Fruit fly (Drosophila melanogaster) whole organism, wandering third instar larva: ENCODE results near the gene HisRS.
A peak's percentile ranks its signal among the peaks of the same experiment; 100 is the strongest.

Experiments
- Abd-B ChIP-seq: fragments of >200 bp; optimal IDR thresholded peaks from 2 replicates; lab custom pipeline; 2017; ENCODE audit warnings: missing biosample characterization, missing genetic modification characterization
- CG32264 ChIP-seq: fragments of 200-800 bp; sonication (Bioruptor generic); optimal IDR thresholded peaks from 2 replicates; lab custom pipeline; 2016; ENCODE audit warnings: missing biosample characterization, missing genetic modification characterization
- CG9705 ChIP-seq: fragments of 200-800 bp; sonication (Bioruptor generic); optimal IDR thresholded peaks from 2 replicates; lab custom pipeline; 2018; ENCODE audit warnings: missing biosample characterization, mild to moderate bottlenecking, missing genetic modification characterization
- CrebA ChIP-seq: fragments of 200-800 bp; sonication (Bioruptor generic); optimal IDR thresholded peaks from 2 replicates; lab custom pipeline; 2016; ENCODE audit warnings: missing biosample characterization, mild to moderate bottlenecking, missing genetic modification characterization, borderline replicate concordance
- Dfd ChIP-seq: fragments of >200 bp; optimal IDR thresholded peaks from 2 replicates; lab custom pipeline; 2017; ENCODE audit warnings: missing biosample characterization, missing genetic modification characterization
- Dif ChIP-seq: fragments of 200-275, 200-300 bp; sonication (Bioruptor generic); optimal IDR thresholded peaks from 2 replicates; lab custom pipeline; 2018; ENCODE audit warnings: missing biosample characterization, missing genetic modification characterization; ENCODE audit not compliant: partially characterized antibody
- GATAd ChIP-seq: sonication (Bioruptor generic); optimal IDR thresholded peaks from 2 replicates; lab custom pipeline; 2016; ENCODE audit warnings: missing biosample characterization, missing genetic modification characterization
- HLH106 ChIP-seq: fragments of 200-800 bp; optimal IDR thresholded peaks from 3 replicates; lab custom pipeline; 2019; ENCODE audit warnings: missing biosample characterization, mild to moderate bottlenecking, missing genetic modification characterization, moderate library complexity
- Hnf4 ChIP-seq: fragments of 200-800 bp; sonication (Bioruptor generic); optimal IDR thresholded peaks from 2 replicates; lab custom pipeline; 2016; ENCODE audit warnings: missing biosample characterization, mild to moderate bottlenecking, missing genetic modification characterization
- Hr78 ChIP-seq: fragments of >200 bp; optimal IDR thresholded peaks from 2 replicates; lab custom pipeline; 2017; ENCODE audit warnings: missing biosample characterization, missing genetic modification characterization
- Hr83 ChIP-seq: fragments of 200-300 bp; sonication (Bioruptor generic); optimal IDR thresholded peaks from 2 replicates; lab custom pipeline; 2016; ENCODE audit warnings: missing biosample characterization, mild to moderate bottlenecking, missing genetic modification characterization, moderate library complexity; ENCODE audit not compliant: poor library complexity, severe bottlenecking
- Jra ChIP-seq: sonication (Bioruptor generic); optimal IDR thresholded peaks from 2 replicates; lab custom pipeline; 2016; ENCODE audit warnings: missing biosample characterization, missing genetic modification characterization
- Mio ChIP-seq: sonication (Bioruptor generic); optimal IDR thresholded peaks from 2 replicates; lab custom pipeline; 2016; ENCODE audit warnings: missing biosample characterization, missing genetic modification characterization
- Myc ChIP-seq: fragments of >200 bp; optimal IDR thresholded peaks from 2 replicates; lab custom pipeline; 2017
- N ChIP-seq: fragments of >200 bp; optimal IDR thresholded peaks from 2 replicates; lab custom pipeline; 2018; ENCODE audit warnings: missing biosample characterization, missing external identifiers, missing genetic modification characterization
- OdsH ChIP-seq: fragments of 200-800 bp; sonication (Bioruptor generic); optimal IDR thresholded peaks from 2 replicates; lab custom pipeline; 2016; ENCODE audit warnings: missing biosample characterization, mild to moderate bottlenecking, missing genetic modification characterization
- Rel ChIP-seq, 2 experiments: fragments of 200-800 bp; sonication (Bioruptor generic) in 1 of 2; optimal IDR thresholded peaks; 2 replicates in 1 of 2; 3 replicates in 1 of 2; lab custom pipeline; 2016 to 2019; ENCODE audit warnings: mild to moderate bottlenecking in 2 of 2, missing biosample characterization in 2 of 2, missing genetic modification characterization in 2 of 2, moderate library complexity in 1 of 2
- Sp1 ChIP-seq: fragments of 200-800 bp; sonication (Bioruptor generic); optimal IDR thresholded peaks from 3 replicates; lab custom pipeline; 2019; ENCODE audit warnings: missing biosample characterization, mild to moderate bottlenecking, missing genetic modification characterization, moderate library complexity
- Vsx2 ChIP-seq: fragments of 200-300, 225-300 bp; sonication (Bioruptor generic); optimal IDR thresholded peaks from 2 replicates; lab custom pipeline; 2018; ENCODE audit warnings: missing biosample characterization, missing genetic modification characterization; ENCODE audit not compliant: partially characterized antibody
- br ChIP-seq: fragments of 200-800 bp; sonication (Bioruptor generic); optimal IDR thresholded peaks from 2 replicates; lab custom pipeline; 2016; ENCODE audit warnings: missing biosample characterization, missing genetic modification characterization
- brk ChIP-seq: fragments of 200-800 bp; sonication (Bioruptor generic); optimal IDR thresholded peaks from 2 replicates; lab custom pipeline; 2016; ENCODE audit warnings: missing biosample characterization, mild to moderate bottlenecking, missing genetic modification characterization
- dl ChIP-seq, 2 experiments: fragments of 175-275, 200-275 bp in 1 of 2; fragments of 200-275 bp in 1 of 2; sonication (Bioruptor generic); optimal IDR thresholded peaks; lab custom pipeline; 2018; ENCODE audit warnings: mild to moderate bottlenecking in 2 of 2, missing biosample characterization in 2 of 2, missing genetic modification characterization in 2 of 2, moderate library complexity in 2 of 2; ENCODE audit not compliant: partially characterized antibody in 2 of 2, insufficient read depth in 1 of 2
- dmrt93B ChIP-seq: fragments of 200-800 bp; sonication (Bioruptor generic); optimal IDR thresholded peaks from 2 replicates; lab custom pipeline; 2018; ENCODE audit warnings: missing biosample characterization, mild to moderate bottlenecking, missing genetic modification characterization
- dsf ChIP-seq: sonication (Bioruptor generic); optimal IDR thresholded peaks from 2 replicates; lab custom pipeline; 2016; ENCODE audit warnings: missing biosample characterization, missing genetic modification characterization, borderline replicate concordance
- ey ChIP-seq: fragments of 200-800 bp; sonication (Bioruptor generic); optimal IDR thresholded peaks from 2 replicates; lab custom pipeline; 2016; ENCODE audit warnings: missing biosample characterization, missing genetic modification characterization
- foxo ChIP-seq, 2 experiments: fragments of 200-800 bp; sonication (Bioruptor generic); optimal IDR thresholded peaks; 2 replicates in 1 of 2; 3 replicates in 1 of 2; lab custom pipeline; 2016 to 2017; ENCODE audit warnings: missing biosample characterization in 2 of 2, missing genetic modification characterization in 2 of 2
- fru ChIP-seq: fragments of 200-800 bp; sonication (Bioruptor generic); optimal IDR thresholded peaks from 3 replicates; lab custom pipeline; 2016; ENCODE audit warnings: missing biosample characterization, mild to moderate bottlenecking, missing genetic modification characterization
- h ChIP-seq: fragments of 200-800 bp; sonication (Bioruptor generic); optimal IDR thresholded peaks from 3 replicates; lab custom pipeline; 2016; ENCODE audit warnings: missing biosample characterization, mild to moderate bottlenecking, missing genetic modification characterization
- jim ChIP-seq: fragments of 175-275, 200-325 bp; sonication (Bioruptor generic); optimal IDR thresholded peaks from 2 replicates; lab custom pipeline; 2016; ENCODE audit warnings: missing biosample characterization, mild to moderate bottlenecking, missing genetic modification characterization
- lola ChIP-seq: fragments of >200 bp; optimal IDR thresholded peaks from 2 replicates; lab custom pipeline; 2017; ENCODE audit warnings: missing biosample characterization, missing genetic modification characterization
- pan ChIP-seq: fragments of >200 bp; optimal IDR thresholded peaks from 2 replicates; lab custom pipeline; 2017
- psq ChIP-seq: fragments of 200-800 bp; sonication (Bioruptor generic); optimal IDR thresholded peaks from 3 replicates; lab custom pipeline; 2017; ENCODE audit warnings: missing biosample characterization, mild to moderate bottlenecking, missing genetic modification characterization, moderate library complexity
- rgr ChIP-seq: fragments of 200-800 bp; sonication (Bioruptor generic); optimal IDR thresholded peaks from 3 replicates; lab custom pipeline; 2016; ENCODE audit warnings: missing biosample characterization, mild to moderate bottlenecking, missing genetic modification characterization
- sage ChIP-seq: fragments of 200-800 bp; sonication (Bioruptor generic); optimal IDR thresholded peaks from 2 replicates; lab custom pipeline; 2016; ENCODE audit warnings: missing biosample characterization, mild to moderate bottlenecking, missing genetic modification characterization
- sv ChIP-seq: fragments of 200-800 bp; sonication (Bioruptor generic); optimal IDR thresholded peaks from 3 replicates; lab custom pipeline; 2016; ENCODE audit warnings: missing biosample characterization, missing genetic modification characterization
- tai ChIP-seq: sonication (Bioruptor generic); optimal IDR thresholded peaks from 2 replicates; lab custom pipeline; 2016; ENCODE audit warnings: missing biosample characterization, missing genetic modification characterization
- usp ChIP-seq: fragments of >200 bp; optimal IDR thresholded peaks from 2 replicates; lab custom pipeline; 2017; ENCODE audit warnings: missing biosample characterization, missing genetic modification characterization
- woc ChIP-seq: sonication (Bioruptor generic); optimal IDR thresholded peaks from 2 replicates; lab custom pipeline; 2016; ENCODE audit warnings: missing biosample characterization, mild to moderate bottlenecking, missing genetic modification characterization

HisRS gene

DNA sequence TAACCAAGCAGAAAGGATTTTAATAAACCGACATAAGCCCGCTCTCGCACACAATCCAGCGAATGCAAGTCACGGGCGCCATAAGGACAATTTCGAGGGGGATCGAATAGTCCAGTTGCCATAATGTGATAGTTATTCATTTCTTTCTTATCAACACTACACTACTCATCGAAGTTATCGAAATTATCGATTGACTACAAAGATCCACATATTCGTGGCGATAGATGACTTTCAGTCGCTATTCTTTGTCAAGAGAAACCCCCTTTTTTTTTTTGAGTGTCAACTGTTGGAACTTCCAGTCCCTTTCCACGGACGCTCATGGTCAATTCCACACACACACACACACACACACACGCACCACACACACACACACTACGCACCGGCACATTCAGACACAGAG is 39.3 kb downstream of the HisRS start:
- TF ChIP-seq fru (GFP tag; lab: Kevin White, UChicago) = peak; percentile 75
- peak; percentile 52 for TF ChIP-seq CG9705 (GFP tag; lab: Kevin White, UChicago)
- no peak for TF ChIP-seq jim (GFP tag; lab: Kevin White, UChicago)
- TF ChIP-seq sv (GFP tag; lab: Kevin White, UChicago) = no peak
- TF ChIP-seq psq (GFP tag; lab: Kevin White, UChicago) = peak; percentile 53
- no peak for TF ChIP-seq pan (lab: Kevin White, UChicago)
- peak; percentile 41 for TF ChIP-seq Hnf4 (GFP tag; lab: Kevin White, UChicago)
- no peak for TF ChIP-seq Vsx2 (GFP tag; lab: Kevin White, UChicago)
- no peak for TF ChIP-seq CG32264 (GFP tag; lab: Kevin White, UChicago)
- TF ChIP-seq Mio = no peak
- TF ChIP-seq dmrt93B = peak; percentile 71
- TF ChIP-seq Jra (GFP tag; lab: Kevin White, UChicago) = peak; percentile 24
- TF ChIP-seq foxo (GFP tag; optimal IDR thresholded peaks at IDR 0.05; lab: Kevin White, UChicago) = peak in 1 of 2 experiments; percentile 78
- peak; percentile 27 for TF ChIP-seq woc (GFP tag; lab: Kevin White, UChicago)
- TF ChIP-seq Dfd (GFP tag; lab: Kevin White, UChicago) = peak; percentile 86
- TF ChIP-seq GATAd (GFP tag; lab: Kevin White, UChicago) = no peak
- no peak for TF ChIP-seq Abd-B (GFP tag; lab: Kevin White, UChicago)
- TF ChIP-seq Dif (GFP tag; lab: Kevin White, UChicago) = no peak
- TF ChIP-seq tai = no peak
- TF ChIP-seq Rel (GFP tag; optimal IDR thresholded peaks at IDR 0.05; lab: Kevin White, UChicago) = no peak
- TF ChIP-seq Rel (tag; optimal IDR thresholded peaks at IDR 0.05; lab: Kevin White, UChicago) = no peak
- TF ChIP-seq Hr83 (GFP tag; lab: Kevin White, UChicago) = no peak
- TF ChIP-seq Hr78 (GFP tag; lab: Kevin White, UChicago) = no peak
- TF ChIP-seq brk (GFP tag; lab: Kevin White, UChicago) = no peak
- no peak for TF ChIP-seq dl (GFP tag; optimal IDR thresholded peaks at IDR 0.05; lab: Kevin White, UChicago; ENCODE audit: insufficient read depth in 1 of 2, partially characterized antibody in 2 of 2)
- TF ChIP-seq dsf = no peak
- peak; percentile 50 for TF ChIP-seq rgr (GFP tag; lab: Kevin White, UChicago)
- TF ChIP-seq h (GFP tag; lab: Kevin White, UChicago) = peak; percentile 65
- TF ChIP-seq ey (GFP tag; lab: Kevin White, UChicago) = peak; percentile 80
- peak; percentile 60 for TF ChIP-seq br (GFP tag; lab: Kevin White, UChicago)
- TF ChIP-seq Sp1 = peak; percentile 73
- TF ChIP-seq HLH106 (tag; lab: Kevin White, UChicago) = peak; percentile 72
- no peak for TF ChIP-seq usp (GFP tag; lab: Kevin White, UChicago)
- TF ChIP-seq lola (GFP tag; lab: Kevin White, UChicago) = no peak
- TF ChIP-seq OdsH = peak; percentile 64
- no peak for TF ChIP-seq Myc (lab: Kevin White, UChicago)
- no peak for TF ChIP-seq N (GFP tag; lab: Kevin White, UChicago)
- no peak for TF ChIP-seq sage (GFP tag; lab: Kevin White, UChicago)
- no peak for TF ChIP-seq CrebA (GFP tag; lab: Kevin White, UChicago)

DNA sequence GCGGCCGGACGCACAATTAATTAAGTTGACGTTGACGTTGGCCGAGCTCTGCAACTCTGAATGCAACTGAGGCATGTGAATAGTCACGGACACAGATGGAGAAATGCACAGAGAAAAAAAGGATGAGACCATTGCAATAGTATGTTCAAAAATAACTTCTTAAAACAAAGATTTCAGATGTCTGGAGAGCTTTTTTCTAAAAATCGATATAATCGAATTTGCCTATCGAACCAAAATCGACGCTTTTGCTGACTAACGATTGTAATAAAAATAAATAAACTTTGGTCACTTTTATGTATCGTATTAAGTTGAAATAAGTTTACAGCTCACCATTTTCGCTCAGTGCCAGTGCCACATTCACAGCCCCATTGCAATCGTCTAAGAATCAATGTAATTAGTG is 43.4 kb downstream of the HisRS start:
- TF ChIP-seq dl (GFP tag; optimal IDR thresholded peaks at IDR 0.05; lab: Kevin White, UChicago; ENCODE audit: insufficient read depth in 1 of 2, partially characterized antibody in 2 of 2) (no peak), h (GFP tag; lab: Kevin White, UChicago) (no peak), Abd-B (GFP tag; lab: Kevin White, UChicago) (no peak), usp (GFP tag; lab: Kevin White, UChicago) (no peak), pan (lab: Kevin White, UChicago) (no peak), Vsx2 (GFP tag; lab: Kevin White, UChicago) (no peak), N (GFP tag; lab: Kevin White, UChicago) (no peak), sage (GFP tag; lab: Kevin White, UChicago) (no peak), fru (GFP tag; lab: Kevin White, UChicago) (no peak), jim (GFP tag; lab: Kevin White, UChicago) (no peak), Dif (GFP tag; lab: Kevin White, UChicago) (no peak), Hr83 (GFP tag; lab: Kevin White, UChicago) (no peak), psq (GFP tag; lab: Kevin White, UChicago) (no peak), rgr (GFP tag; lab: Kevin White, UChicago) (no peak), tai (no peak), Rel (GFP tag; optimal IDR thresholded peaks at IDR 0.05; lab: Kevin White, UChicago) (no peak), Rel (tag; optimal IDR thresholded peaks at IDR 0.05; lab: Kevin White, UChicago) (no peak)
- TF ChIP-seq, all 38 proteins: peak for 0
